Worm (Caenorhabditis elegans) whole organism, young adult: ENCODE data around the gene F58G6.7.

Source experiments
- B0261.1 ChIP-seq: sonication (generic microtip); optimal IDR thresholded peaks from 2 replicates; lab custom pipeline; 2016; ENCODE audit warnings: mild to moderate bottlenecking, missing genetic modification characterization, moderate library complexity, missing compliant biosample characterization
- F10E7.11 ChIP-seq: sonication (generic microtip); optimal IDR thresholded peaks from 2 replicates; lab custom pipeline; 2017; ENCODE audit warnings: mild to moderate bottlenecking, missing genetic modification characterization, moderate library complexity, missing compliant biosample characterization
- F52B5.7 ChIP-seq: sonication (generic microtip); optimal IDR thresholded peaks from 2 replicates; lab custom pipeline; 2016; ENCODE audit warnings: mild to moderate bottlenecking, missing genetic modification characterization, missing compliant biosample characterization
- F55B11.4 ChIP-seq: sonication (generic microtip); optimal IDR thresholded peaks from 2 replicates; lab custom pipeline; 2016; ENCODE audit warnings: missing compliant biosample characterization, missing genetic modification characterization, borderline replicate concordance; ENCODE audit not compliant: insufficient read depth
- Y79H2A.3 ChIP-seq: fragments of 200-800 bp; sonication (Bioruptor generic); conservative IDR thresholded peaks from 2 replicates; pipeline ENCODE4 v1.3.6; 2022; ENCODE audit warnings: missing genetic modification reagents, missing genetic modification characterization, missing compliant biosample characterization
- atf-7 ChIP-seq: sonication (generic microtip); optimal IDR thresholded peaks from 2 replicates; lab custom pipeline; 2017; ENCODE audit warnings: mild to moderate bottlenecking, missing genetic modification characterization, missing compliant biosample characterization
- attf-3 ChIP-seq: fragments of 200-800 bp; sonication (Bioruptor generic); conservative IDR thresholded peaks from 2 replicates; pipeline ENCODE4 v1.3.6; 2022; ENCODE audit warnings: missing genetic modification reagents, missing genetic modification characterization, missing compliant biosample characterization
- ccch-3 ChIP-seq: fragments of 200-800 bp; sonication (Bioruptor generic); optimal IDR thresholded peaks from 2 replicates; lab custom pipeline; 2018; ENCODE audit warnings: mild to moderate bottlenecking, missing genetic modification characterization, missing compliant biosample characterization
- ceh-100 ChIP-seq: fragments of 200-800 bp; sonication (Bioruptor generic); IDR thresholded peaks from 2 replicates; pipeline ENCODE4 v1.3.6; 2022; ENCODE audit warnings: missing genetic modification reagents, missing genetic modification characterization, missing compliant biosample characterization
- ceh-27 ChIP-seq: fragments of 200-800 bp; sonication (Bioruptor generic); optimal IDR thresholded peaks from 2 replicates; lab custom pipeline; 2018; ENCODE audit warnings: mild to moderate bottlenecking, missing genetic modification characterization, moderate library complexity, missing compliant biosample characterization
- ceh-79 ChIP-seq: sonication (generic microtip); optimal IDR thresholded peaks from 2 replicates; lab custom pipeline; 2017; ENCODE audit warnings: mild to moderate bottlenecking, missing genetic modification characterization, missing compliant biosample characterization
- egrh-3 ChIP-seq: fragments of 200-800 bp; sonication (Bioruptor generic); IDR thresholded peaks from 2 replicates; pipeline ENCODE4 v1.3.6; 2022; ENCODE audit warnings: missing genetic modification reagents, missing genetic modification characterization, missing compliant biosample characterization
- gei-17 ChIP-seq: fragments of 200-800 bp; sonication (Bioruptor generic); optimal IDR thresholded peaks from 2 replicates; lab custom pipeline; 2018; ENCODE audit warnings: mild to moderate bottlenecking, missing genetic modification characterization, missing compliant biosample characterization
- hlh-12 ChIP-seq: sonication (generic microtip); optimal IDR thresholded peaks from 2 replicates; lab custom pipeline; 2016; ENCODE audit warnings: missing genetic modification characterization, missing compliant biosample characterization
- hmg-1.2 ChIP-seq: fragments of 200-800 bp; sonication (Bioruptor generic); IDR thresholded peaks from 2 replicates; pipeline ENCODE4 v1.3.6; 2022; ENCODE audit warnings: missing genetic modification reagents, missing genetic modification characterization, missing compliant biosample characterization
- hmg-20 ChIP-seq: fragments of 200-800 bp; sonication (Bioruptor generic); IDR thresholded peaks from 2 replicates; pipeline ENCODE4 v1.3.6; 2022; ENCODE audit warnings: missing genetic modification reagents, missing genetic modification characterization, missing compliant biosample characterization
- lag-1 ChIP-seq: fragments of 200-800 bp; sonication (Bioruptor generic); IDR thresholded peaks from 2 replicates; pipeline ENCODE4 v1.3.6; 2022; ENCODE audit warnings: missing genetic modification reagents, missing genetic modification characterization, missing compliant biosample characterization
- let-607 ChIP-seq, 2 experiments: fragments of 200-800 bp in 1 of 2; sonication (Bioruptor generic) in 1 of 2; sonication (generic microtip) in 1 of 2; optimal IDR thresholded peaks; 2 replicates each; lab custom pipeline; 2016 to 2018; ENCODE audit warnings: mild to moderate bottlenecking in 2 of 2, missing compliant biosample characterization in 2 of 2, missing genetic modification characterization in 2 of 2, moderate library complexity in 2 of 2, missing genotype in 1 of 2
- lin-40 ChIP-seq: sonication (generic microtip); optimal IDR thresholded peaks from 2 replicates; lab custom pipeline; 2016; ENCODE audit warnings: missing genetic modification characterization, mild to moderate bottlenecking, missing compliant biosample characterization, missing genotype, missing genetic modification reagents
- madf-3 ChIP-seq: fragments of 200-800 bp; sonication (Bioruptor generic); IDR thresholded peaks from 2 replicates; pipeline ENCODE4 v1.3.6; 2022; ENCODE audit warnings: missing genetic modification reagents, missing genetic modification characterization, missing compliant biosample characterization
- mes-4 ChIP-seq: sonication (generic microtip); optimal IDR thresholded peaks from 2 replicates; lab custom pipeline; 2016; ENCODE audit warnings: missing genotype, missing genetic modification characterization, missing compliant biosample characterization
- nfya-1 ChIP-seq: sonication (generic microtip); optimal IDR thresholded peaks from 2 replicates; lab custom pipeline; 2017; ENCODE audit warnings: antibody characterized with exemption, missing compliant biosample characterization, missing genetic modification characterization, borderline replicate concordance; ENCODE audit not compliant: insufficient read depth
- nhr-27 ChIP-seq: fragments of 200-800 bp; sonication (Bioruptor generic); optimal IDR thresholded peaks from 2 replicates; lab custom pipeline; 2018; ENCODE audit warnings: mild to moderate bottlenecking, missing genetic modification characterization, moderate library complexity, missing compliant biosample characterization
- nhr-80 ChIP-seq: sonication (generic microtip); optimal IDR thresholded peaks from 2 replicates; lab custom pipeline; 2016; ENCODE audit warnings: missing genetic modification characterization, missing compliant biosample characterization
- rpc-1 ChIP-seq, 2 experiments: fragments of 150-350 bp in 1 of 2; sonication (generic microtip) in 1 of 2; optimal IDR thresholded peaks; 2 replicates each; lab custom pipeline; 2014 to 2018; ENCODE audit warnings: missing biosample characterization in 1 of 2, missing genetic modification characterization in 1 of 2, missing genetic modification reagents in 1 of 2, missing genotype in 1 of 2
- snpc-1.3 ChIP-seq: sonication (generic microtip); optimal IDR thresholded peaks from 2 replicates; lab custom pipeline; 2017; ENCODE audit warnings: missing genetic modification characterization, mild to moderate bottlenecking, missing compliant biosample characterization, antibody characterized with exemption, moderate library complexity, missing genotype, missing genetic modification reagents; ENCODE audit not compliant: insufficient read depth
- snpc-4 ChIP-seq, 5 experiments: fragments of 150-350 bp in 1 of 5; sonication (generic microtip) in 4 of 5; optimal IDR thresholded peaks; 2 replicates each; lab custom pipeline; 2014 to 2018; ENCODE audit warnings: missing genetic modification characterization in 5 of 5, missing biosample characterization in 3 of 5, antibody characterized with exemption in 2 of 5, mild to moderate bottlenecking in 2 of 5, missing compliant biosample characterization in 2 of 5, missing genotype in 2 of 5, moderate library complexity in 2 of 5, missing genetic modification reagents in 1 of 5
- zim-3 ChIP-seq: sonication (generic microtip); optimal IDR thresholded peaks from 2 replicates; lab custom pipeline; 2017; ENCODE audit warnings: mild to moderate bottlenecking, missing genetic modification characterization, moderate library complexity, missing compliant biosample characterization
- ztf-25 ChIP-seq: fragments of 200-800 bp; sonication (Bioruptor generic); IDR thresholded peaks from 2 replicates; pipeline ENCODE4 v1.3.6; 2022; ENCODE audit warnings: missing genetic modification reagents, missing genetic modification characterization, missing compliant biosample characterization
- ztf-28 ChIP-seq: fragments of 200-800 bp; sonication (Bioruptor generic); IDR thresholded peaks from 2 replicates; pipeline ENCODE4 v1.3.6; 2022; ENCODE audit warnings: missing genetic modification reagents, missing genetic modification characterization, missing compliant biosample characterization
- ztf-3 ChIP-seq: fragments of 200-800 bp; sonication (Bioruptor generic); optimal IDR thresholded peaks from 2 replicates; lab custom pipeline; 2018; ENCODE audit warnings: mild to moderate bottlenecking, missing genetic modification characterization, missing compliant biosample characterization

Gene F58G6.7

DNA sequence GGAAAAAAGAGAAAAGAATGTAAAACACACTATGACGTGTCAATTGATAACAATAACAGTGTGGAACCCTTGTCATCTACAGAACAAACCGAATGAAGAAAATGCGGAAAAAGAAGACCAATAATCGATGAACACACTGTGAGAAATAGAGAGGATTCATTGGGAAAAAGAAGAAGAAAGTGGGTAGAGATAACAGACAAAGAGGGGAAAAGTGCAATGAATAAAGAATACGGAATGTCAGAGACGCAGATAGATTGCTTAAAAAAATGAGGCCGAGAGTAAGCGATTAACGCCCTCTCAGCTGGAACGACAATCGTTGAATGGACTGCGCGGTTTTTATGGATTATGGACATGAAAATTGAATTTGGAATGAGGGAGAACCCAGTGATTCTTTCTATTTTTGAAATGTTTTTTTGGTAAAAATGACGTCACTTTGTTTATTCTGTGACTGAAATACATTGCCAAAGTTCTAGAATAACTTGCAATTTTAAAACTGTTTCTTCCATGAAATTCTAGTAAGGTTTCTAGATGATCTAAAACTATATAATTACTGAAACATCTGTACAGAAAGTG, 6.2 kb upstream of the F58G6.7 start, which contains the start of gene amph-1:
amph-1 (minus strand) TSS at position 85 of the 573 bp plus-strand sequence.
- TF ChIP-seq atf-7 (tag; lab: Kevin White, UChicago) (peak; percentile 67), hmg-1.2 (GFP tag; lab: Robert Waterston, UW) (peak; percentile 90), snpc-4 (GFP tag; optimal IDR thresholded peaks at IDR 0.05; lab: Kevin White, UChicago) (no peak), snpc-4 (tag; optimal IDR thresholded peaks at IDR 0.05; lab: Kevin White, UChicago) (no peak), nhr-80 (tag; lab: Kevin White, UChicago) (peak; percentile 36), lin-40 (tag; lab: Kevin White, UChicago) (peak; percentile 33)

DNA sequence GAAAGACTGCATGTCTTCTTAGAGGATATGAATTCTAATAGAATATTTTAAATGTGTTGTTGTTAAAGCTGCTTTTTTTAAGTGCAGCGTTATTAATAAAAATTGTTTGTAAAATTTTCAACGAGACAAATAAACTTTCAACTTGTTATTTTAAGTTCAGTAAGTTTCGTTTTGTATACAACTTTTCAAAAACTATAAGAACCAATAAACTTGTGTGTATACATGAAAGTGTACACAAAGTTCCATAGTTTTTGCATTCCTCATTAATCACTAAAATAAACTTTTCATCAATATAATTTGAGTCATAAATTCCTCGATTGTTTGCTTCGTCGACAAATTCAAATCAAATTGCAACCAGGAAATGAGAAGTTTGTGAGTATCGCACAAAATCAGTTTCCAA, 5.4 kb upstream of the F58G6.7 start, which contains the start of gene srm-3:
srm-3 (plus strand) TSS at position 301 of the 400 bp plus-strand sequence.
- TF ChIP-seq lag-1 (no peak), F55B11.4 (tag; lab: Kevin White, UChicago) (no peak), nhr-27 (tag; lab: Kevin White, UChicago) (no peak), attf-3 (GFP tag; lab: Robert Waterston, UW) (no peak), hlh-12 (tag; lab: Kevin White, UChicago) (no peak), ztf-28 (GFP tag; lab: Robert Waterston, UW) (no peak), rpc-1 (optimal IDR thresholded peaks at IDR 0.05; lab: Kevin White, UChicago) (no peak), rpc-1 (tag; optimal IDR thresholded peaks at IDR 0.05; lab: Kevin White, UChicago) (no peak), let-607 (tag; optimal IDR thresholded peaks at IDR 0.05; lab: Kevin White, UChicago) (no peak), hmg-20 (GFP tag; lab: Robert Waterston, UW) (no peak), madf-3 (GFP tag; lab: Robert Waterston, UW) (no peak), gei-17 (GFP tag; lab: Kevin White, UChicago) (no peak), ceh-79 (tag; lab: Kevin White, UChicago) (no peak), ceh-27 (GFP tag; lab: Kevin White, UChicago) (no peak), snpc-1.3 (tag; lab: Kevin White, UChicago) (no peak), zim-3 (no peak)

DNA sequence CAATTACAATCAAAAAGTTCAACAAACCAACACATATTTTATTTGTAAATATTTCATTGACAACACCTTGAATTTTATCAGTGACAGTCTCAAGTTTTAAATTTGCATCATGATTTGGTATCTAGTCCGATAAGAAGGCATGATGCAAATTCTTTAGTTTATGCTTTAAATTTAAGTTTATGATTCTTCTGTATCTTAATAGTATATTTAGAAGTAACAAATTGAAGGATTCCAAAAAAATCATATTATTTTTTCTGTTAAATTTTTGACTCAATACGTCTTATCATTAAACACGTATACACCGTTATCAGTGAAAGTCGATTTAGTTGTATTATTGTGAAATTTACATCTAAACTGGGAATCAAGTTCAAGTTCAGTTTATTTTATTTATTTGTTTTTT, 2.9 kb upstream of the F58G6.7 start, which contains the start of gene chca-1:
chca-1 (plus strand) TSS at position 161 of the 400 bp plus-strand sequence.
- TF ChIP-seq F10E7.11, result no peak
- no peak for TF ChIP-seq egrh-3 (GFP tag; lab: Robert Waterston, UW)
- TF ChIP-seq Y79H2A.3 (GFP tag; lab: Robert Waterston, UW), result no peak
- TF ChIP-seq ceh-100, result no peak
- no peak for TF ChIP-seq B0261.1 (tag; lab: Kevin White, UChicago)
- no peak for TF ChIP-seq mes-4
- no peak for TF ChIP-seq nfya-1 (tag; lab: Kevin White, UChicago)
- no peak for TF ChIP-seq ccch-3 (GFP tag; lab: Kevin White, UChicago)
- TF ChIP-seq nhr-80 (tag; lab: Kevin White, UChicago), result peak; percentile 93
- no peak for TF ChIP-seq lag-1
- peak in 1 of 2 experiments; percentile 55 for TF ChIP-seq let-607 (tag; optimal IDR thresholded peaks at IDR 0.05; lab: Kevin White, UChicago)

DNA sequence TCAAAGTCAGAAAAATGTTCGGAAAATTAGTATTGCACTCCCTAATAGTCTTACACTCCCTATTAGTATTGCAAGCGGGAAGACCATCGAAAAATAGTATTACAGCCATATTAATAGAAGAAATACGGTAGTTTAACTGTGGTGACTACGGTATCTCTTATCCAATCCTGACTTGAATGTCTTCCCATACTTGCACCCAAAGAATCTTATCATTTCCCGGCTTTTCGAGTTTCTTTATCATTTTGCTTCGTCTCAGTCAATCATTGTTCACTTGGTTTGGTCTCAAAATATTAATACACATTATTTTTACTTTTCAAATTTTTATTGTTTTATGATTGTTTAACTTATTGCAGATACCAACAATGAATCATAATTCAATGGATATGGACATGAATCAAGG, 933 bp upstream of the F58G6.7 start, which contains the start of gene F58G6.3:
F58G6.3 (plus strand) TSS at position 352 of the 400 bp plus-strand sequence.
- TF ChIP-seq ztf-3 (GFP tag; lab: Kevin White, UChicago), result no peak
- TF ChIP-seq F52B5.7 (tag; lab: Kevin White, UChicago), result no peak
- peak; percentile 1 for TF ChIP-seq nhr-80 (tag; lab: Kevin White, UChicago)
- TF ChIP-seq ztf-25 (GFP tag; lab: Robert Waterston, UW), result no peak
